Fruit fly (Drosophila melanogaster) whole organism, embryonic: ENCODE data around the gene MP1.

Experiments used
- ATbp ChIP-seq: fragments of 200-800 bp; sonication (Bioruptor generic); optimal IDR thresholded peaks from 2 replicates; lab custom pipeline; 2017; ENCODE audit warnings: missing biosample characterization, mild to moderate bottlenecking, missing genetic modification characterization, missing genetic modification reagents
- Aef1 ChIP-seq: fragments of 200-800 bp; sonication (Bioruptor generic); IDR thresholded peaks from 3 replicates; pipeline ENCODE4 v1.3.6; 2022; ENCODE audit warnings: missing biosample characterization, missing genetic modification characterization
- CG10543 ChIP-seq: fragments of 200-800 bp; sonication (Bioruptor generic); optimal IDR thresholded peaks from 3 replicates; lab custom pipeline; 2017; ENCODE audit warnings: missing biosample characterization, mild to moderate bottlenecking, missing genetic modification characterization, moderate library complexity
- CG11398 ChIP-seq: fragments of 200-800 bp; sonication (Bioruptor generic); optimal IDR thresholded peaks from 2 replicates; lab custom pipeline; 2016; ENCODE audit warnings: missing biosample characterization, missing genetic modification characterization
- CG12391 ChIP-seq: fragments of 200-800 bp; sonication (Bioruptor generic); optimal IDR thresholded peaks from 3 replicates; lab custom pipeline; 2018; ENCODE audit warnings: missing biosample characterization, mild to moderate bottlenecking, missing genetic modification characterization, moderate library complexity
- CG13424 ChIP-seq: fragments of 200-800 bp; sonication (Bioruptor generic); optimal IDR thresholded peaks from 2 replicates; lab custom pipeline; 2019; ENCODE audit warnings: missing biosample characterization, mild to moderate bottlenecking, missing genetic modification characterization, moderate library complexity
- CG13775 ChIP-seq: fragments of 200-800 bp; sonication (Bioruptor generic); optimal IDR thresholded peaks from 3 replicates; lab custom pipeline; 2017; ENCODE audit warnings: missing biosample characterization, mild to moderate bottlenecking, missing genetic modification characterization
- CG13894 ChIP-seq: fragments of 200-800 bp; sonication (Bioruptor generic); optimal IDR thresholded peaks from 3 replicates; lab custom pipeline; 2018; ENCODE audit warnings: missing biosample characterization, mild to moderate bottlenecking, missing genetic modification characterization, moderate library complexity
- CG15011 ChIP-seq: fragments of 200-800 bp; sonication (Bioruptor generic); optimal IDR thresholded peaks from 3 replicates; lab custom pipeline; 2018; ENCODE audit warnings: missing biosample characterization, mild to moderate bottlenecking, missing genetic modification characterization
- CG1529 ChIP-seq: fragments of 200-800 bp; sonication (Bioruptor generic); optimal IDR thresholded peaks from 3 replicates; lab custom pipeline; 2018; ENCODE audit warnings: missing biosample characterization, missing genetic modification characterization
- CG16779 ChIP-seq: fragments of 200-800 bp; sonication (Bioruptor generic); IDR thresholded peaks from 2 replicates; pipeline ENCODE4 v1.3.6; 2022; ENCODE audit warnings: missing biosample characterization, missing genetic modification characterization
- CG2889 ChIP-seq: fragments of 200-800 bp; sonication (Bioruptor generic); IDR thresholded peaks from 3 replicates; pipeline ENCODE4 v1.3.6; 2022; ENCODE audit warnings: missing biosample characterization, missing genetic modification characterization
- CG4360 ChIP-seq: fragments of 200-800 bp; sonication (Bioruptor generic); IDR thresholded peaks from 2 replicates; pipeline ENCODE4 v1.3.6; 2022; ENCODE audit warnings: missing biosample characterization, missing genetic modification characterization
- CG5245 ChIP-seq: fragments of 200-800 bp; sonication (Bioruptor generic); optimal IDR thresholded peaks from 3 replicates; lab custom pipeline; 2016; ENCODE audit warnings: missing biosample characterization, missing genetic modification characterization
- CG6683 ChIP-seq: fragments of 200-800 bp; sonication (Bioruptor generic); optimal IDR thresholded peaks from 2 replicates; lab custom pipeline; 2017; ENCODE audit warnings: missing biosample characterization, mild to moderate bottlenecking, missing genetic modification characterization, missing genetic modification reagents
- CG8089 ChIP-seq: fragments of 200-800 bp; sonication (Bioruptor generic); optimal IDR thresholded peaks from 3 replicates; lab custom pipeline; 2016; ENCODE audit warnings: missing biosample characterization, missing genetic modification characterization
- Chrac-16 ChIP-seq: fragments of 200-800 bp; sonication (Bioruptor generic); optimal IDR thresholded peaks from 3 replicates; lab custom pipeline; 2016; ENCODE audit warnings: missing biosample characterization, missing genetic modification characterization
- CkIIα-i1 ChIP-seq: fragments of 200-800 bp; sonication (Bioruptor generic); IDR thresholded peaks from 2 replicates; pipeline ENCODE4 v1.3.6; 2022; ENCODE audit warnings: missing biosample characterization, missing genetic modification characterization
- CrebB ChIP-seq: fragments of 200-800 bp; sonication (Bioruptor generic); optimal IDR thresholded peaks from 3 replicates; lab custom pipeline; 2018; ENCODE audit warnings: missing biosample characterization, mild to moderate bottlenecking, missing genetic modification characterization
- D19B ChIP-seq: fragments of 200-800 bp; sonication (Bioruptor generic); optimal IDR thresholded peaks from 2 replicates; lab custom pipeline; 2017; ENCODE audit warnings: missing biosample characterization, mild to moderate bottlenecking, missing genetic modification characterization
- Deaf1 ChIP-seq: fragments of 200-800 bp; optimal IDR thresholded peaks from 3 replicates; lab custom pipeline; 2019; ENCODE audit warnings: missing biosample characterization, mild to moderate bottlenecking, missing genetic modification characterization, moderate library complexity
- Dfd ChIP-seq, 2 experiments: fragments of >200 bp; optimal IDR thresholded peaks; 2 replicates each; lab custom pipeline; 2017; ENCODE audit warnings: missing biosample characterization in 2 of 2, missing genetic modification characterization in 2 of 2
- HmgD ChIP-seq: fragments of 200-800 bp; sonication (Bioruptor generic); optimal IDR thresholded peaks from 3 replicates; lab custom pipeline; 2016; ENCODE audit warnings: missing biosample characterization, missing genetic modification characterization
- Hr51 ChIP-seq, 2 experiments: fragments of 200-800 bp; sonication (Bioruptor generic); optimal IDR thresholded peaks; 2 replicates in 1 of 2; 3 replicates in 1 of 2; lab custom pipeline; 2016 to 2018; ENCODE audit warnings: missing biosample characterization in 2 of 2, missing genetic modification characterization in 2 of 2, mild to moderate bottlenecking in 1 of 2, moderate library complexity in 1 of 2
- Med ChIP-seq: fragments of 200-800 bp; sonication (Bioruptor generic); peaks from one replicate; lab custom pipeline; 2016; ENCODE audit warnings: missing biosample characterization, missing genetic modification characterization, mild to moderate bottlenecking, inconsistent platforms, moderate library complexity
- NC2α ChIP-seq: fragments of 200-800 bp; sonication (Bioruptor generic); optimal IDR thresholded peaks from 2 replicates; lab custom pipeline; 2016; ENCODE audit warnings: missing biosample characterization, missing genetic modification characterization
- Trl ChIP-seq, 3 experiments: fragments of >200 bp in 2 of 3; fragments of 200-800 bp in 1 of 3; sonication (Bioruptor generic) in 1 of 3; optimal IDR thresholded peaks; 2 replicates in 1 of 3; 3 replicates in 2 of 3; lab custom pipeline; 2016 to 2017; ENCODE audit warnings: missing biosample characterization in 1 of 3, missing genetic modification characterization in 1 of 3
- Vsx1 ChIP-seq: fragments of 200-800 bp; sonication (Bioruptor generic); optimal IDR thresholded peaks from 2 replicates; lab custom pipeline; 2017; ENCODE audit warnings: missing biosample characterization, mild to moderate bottlenecking, missing genetic modification characterization, missing genetic modification reagents
- Xbp1 ChIP-seq: fragments of 200-800 bp; sonication (Bioruptor generic); optimal IDR thresholded peaks from 3 replicates; lab custom pipeline; 2016; ENCODE audit warnings: missing biosample characterization, mild to moderate bottlenecking, missing genetic modification characterization
- YL-1 ChIP-seq: fragments of 200-800 bp; sonication (Bioruptor generic); optimal IDR thresholded peaks from 3 replicates; lab custom pipeline; 2017; ENCODE audit warnings: missing biosample characterization, mild to moderate bottlenecking, missing genetic modification characterization
- ab ChIP-seq: fragments of 200-800 bp; sonication (Bioruptor generic); optimal IDR thresholded peaks from 2 replicates; lab custom pipeline; 2016; ENCODE audit warnings: missing biosample characterization, missing genetic modification characterization
- abd-A ChIP-seq: fragments of 200-800 bp; sonication (Bioruptor generic); optimal IDR thresholded peaks from 3 replicates; lab custom pipeline; 2019; ENCODE audit warnings: missing biosample characterization, mild to moderate bottlenecking, missing genetic modification characterization, moderate library complexity
- chinmo ChIP-seq: fragments of 200-800 bp; sonication (Bioruptor generic); IDR thresholded peaks from 4 replicates; pipeline ENCODE4 v1.3.6; 2022; ENCODE audit warnings: missing biosample characterization, missing genetic modification characterization; ENCODE audit not compliant: partially characterized antibody
- da ChIP-seq: fragments of 200-800 bp; sonication (Bioruptor generic); optimal IDR thresholded peaks from 2 replicates; lab custom pipeline; 2016; ENCODE audit warnings: missing biosample characterization, missing genetic modification characterization
- dpn ChIP-seq, 2 experiments: fragments of 200-800 bp; sonication (Bioruptor generic); optimal IDR thresholded peaks; 3 replicates each; lab custom pipeline; 2016; ENCODE audit warnings: missing biosample characterization in 2 of 2, missing genetic modification characterization in 2 of 2
- gce ChIP-seq: fragments of 200-800 bp; sonication (Bioruptor generic); IDR thresholded peaks from 3 replicates; pipeline ENCODE4 v1.3.6; 2022; ENCODE audit warnings: missing biosample characterization, missing genetic modification characterization
- gcm ChIP-seq: fragments of 200-800 bp; sonication (Bioruptor generic); optimal IDR thresholded peaks from 2 replicates; lab custom pipeline; 2019; ENCODE audit warnings: missing biosample characterization, mild to moderate bottlenecking, missing genetic modification characterization, moderate library complexity
- gsb ChIP-seq: fragments of 200-800 bp; sonication (Bioruptor generic); IDR thresholded peaks from 2 replicates; pipeline ENCODE4 v1.3.6; 2022; ENCODE audit warnings: missing biosample characterization, missing genetic modification characterization
- hb ChIP-seq: fragments of 200-800 bp; sonication (Bioruptor generic); IDR thresholded peaks from 3 replicates; pipeline ENCODE4 v1.3.6; 2022; ENCODE audit warnings: missing biosample characterization, missing genetic modification characterization; ENCODE audit not compliant: partially characterized antibody
- inv ChIP-seq: fragments of 200-800 bp; sonication (Bioruptor generic); IDR thresholded peaks from 2 replicates; pipeline ENCODE4 v1.3.6; 2022; ENCODE audit warnings: missing biosample characterization, missing genetic modification characterization; ENCODE audit not compliant: partially characterized antibody
- lab ChIP-seq: fragments of 200-800 bp; sonication (Bioruptor generic); optimal IDR thresholded peaks from 3 replicates; lab custom pipeline; 2017; ENCODE audit warnings: missing biosample characterization, missing genetic modification characterization, mild to moderate bottlenecking, moderate library complexity, missing genetic modification reagents
- phol ChIP-seq: fragments of 200-800 bp; sonication (Bioruptor generic); optimal IDR thresholded peaks from 3 replicates; lab custom pipeline; 2018; ENCODE audit warnings: missing biosample characterization, mild to moderate bottlenecking, missing genetic modification characterization, moderate library complexity
- rib ChIP-seq: fragments of 200-800 bp; sonication (Bioruptor generic); IDR thresholded peaks from 2 replicates; pipeline ENCODE4 v1.3.6; 2022; ENCODE audit warnings: missing biosample characterization, missing genetic modification characterization
- run ChIP-seq: fragments of 200-800 bp; sonication (Bioruptor generic); optimal IDR thresholded peaks from 3 replicates; lab custom pipeline; 2018; ENCODE audit warnings: missing biosample characterization, mild to moderate bottlenecking, missing genetic modification characterization
- shn ChIP-seq: fragments of 200-800 bp; sonication (Bioruptor generic); optimal IDR thresholded peaks from 3 replicates; lab custom pipeline; 2016; ENCODE audit warnings: missing biosample characterization, missing genetic modification characterization
- slp2 ChIP-seq: fragments of 200-800 bp; sonication (Bioruptor generic); optimal IDR thresholded peaks from 2 replicates; lab custom pipeline; 2016; ENCODE audit warnings: missing biosample characterization, missing genetic modification characterization
- trem ChIP-seq: fragments of 200-800 bp; optimal IDR thresholded peaks from 3 replicates; lab custom pipeline; 2019; ENCODE audit warnings: missing biosample characterization, mild to moderate bottlenecking, missing genetic modification characterization, moderate library complexity
- unc-4 ChIP-seq: fragments of 200-800 bp; sonication (Bioruptor generic); IDR thresholded peaks from 2 replicates; pipeline ENCODE4 v1.3.6; 2022; ENCODE audit warnings: missing biosample characterization, missing genetic modification characterization; ENCODE audit not compliant: partially characterized antibody
- yki ChIP-seq: fragments of >200 bp; optimal IDR thresholded peaks from 3 replicates; lab custom pipeline; 2018
- z ChIP-seq: fragments of 200-800 bp; sonication (Bioruptor generic); IDR thresholded peaks from 3 replicates; pipeline ENCODE4 v1.3.6; 2022; ENCODE audit warnings: missing biosample characterization, missing genetic modification characterization
- zf30C ChIP-seq: fragments of 200-800 bp; sonication (Bioruptor generic); optimal IDR thresholded peaks from 3 replicates; lab custom pipeline; 2018; ENCODE audit warnings: missing biosample characterization, mild to moderate bottlenecking, missing genetic modification characterization

The MP1 gene

dm6 chr3R:4280062-4280461, 27.6 kb upstream of the MP1 start, which contains the start of gene cpx:
Gene cpx, plus strand, starts transcription at chr3R:4280221.
- TF ChIP-seq abd-A (tag; lab: Kevin White, UChicago) (peak; percentile 46), Trl (optimal IDR thresholded peaks at IDR 0.05; lab: Kevin White, UChicago) (peak in 1 of 2 experiments; percentile 21), Trl (GFP tag; optimal IDR thresholded peaks at IDR 0.05; lab: Kevin White, UChicago) (no peak), z (GFP tag; lab: Robert Waterston, UW) (no peak), CkIIα-i1 (GFP tag; lab: Robert Waterston, UW) (no peak), Dfd (GFP tag; optimal IDR thresholded peaks at IDR 0.05; lab: Kevin White, UChicago) (no peak), ATbp (no peak), run (tag; lab: Kevin White, UChicago) (no peak), CG13894 (tag; lab: Kevin White, UChicago) (peak; percentile 36), ab (GFP tag; lab: Kevin White, UChicago) (no peak), phol (no peak), Deaf1 (tag; lab: Kevin White, UChicago) (peak; percentile 83), shn (GFP tag; lab: Kevin White, UChicago) (no peak), Xbp1 (GFP tag; lab: Kevin White, UChicago) (no peak), CG1529 (GFP tag; lab: Kevin White, UChicago) (no peak), gcm (GFP tag; lab: Kevin White, UChicago) (peak; percentile 3), inv (GFP tag; lab: Robert Waterston, UW) (no peak), CrebB (no peak), CG4360 (GFP tag; lab: Robert Waterston, UW) (no peak), CG13424 (tag; lab: Kevin White, UChicago) (no peak), gsb (no peak), gce (GFP tag; lab: Robert Waterston, UW) (no peak), CG11398 (GFP tag; lab: Kevin White, UChicago) (no peak), CG10543 (peak; percentile 36), dpn (GFP tag; optimal IDR thresholded peaks at IDR 0.05; lab: Kevin White, UChicago) (no peak), chinmo (GFP tag; lab: Robert Waterston, UW) (no peak), hb (GFP tag; lab: Robert Waterston, UW) (no peak), slp2 (no peak), Vsx1 (GFP tag; lab: Kevin White, UChicago) (no peak), Chrac-16 (GFP tag; lab: Kevin White, UChicago) (no peak), zf30C (GFP tag; lab: Kevin White, UChicago) (no peak), D19B (no peak), Hr51 (GFP tag; optimal IDR thresholded peaks at IDR 0.05; lab: Kevin White, UChicago) (no peak), NC2α (no peak), CG5245 (GFP tag; lab: Kevin White, UChicago) (no peak), yki (lab: Kevin White, UChicago) (no peak), da (GFP tag; lab: Kevin White, UChicago) (no peak), Med (GFP tag; lab: Kevin White, UChicago) (peak; percentile 78), CG2889 (GFP tag; lab: Robert Waterston, UW) (no peak), Aef1 (GFP tag; lab: Robert Waterston, UW) (no peak), CG6683 (no peak), CG13775 (GFP tag; lab: Kevin White, UChicago) (no peak), CG15011 (no peak), CG8089 (GFP tag; lab: Kevin White, UChicago) (no peak), CG12391 (tag; lab: Kevin White, UChicago) (no peak), lab (GFP tag; lab: Kevin White, UChicago) (peak; percentile 4), unc-4 (no peak), rib (GFP tag; lab: Robert Waterston, UW) (no peak), trem (tag; lab: Kevin White, UChicago) (no peak), CG16779 (GFP tag; lab: Robert Waterston, UW) (no peak), HmgD (GFP tag; lab: Kevin White, UChicago) (no peak), YL-1 (GFP tag; lab: Kevin White, UChicago) (no peak)
